Worm (Caenorhabditis elegans): ENCODE measurements around the gene pcs-1.

ce11 chrII:11619171-11619570 lies 41.6 kb upstream of the pcs-1 start:
- no peak for TF ChIP-seq ceh-13 (GFP tag; optimal IDR thresholded peaks at IDR 0.05)
- TF ChIP-seq hmg-4 (GFP tag; optimal IDR thresholded peaks at IDR 0.05), result no peak
- no peak for TF ChIP-seq hnd-1 (tag; optimal IDR thresholded peaks at IDR 0.05)
- no peak for TF ChIP-seq scrt-1 (GFP tag; IDR thresholded peaks at IDR 0.05)
- TF ChIP-seq ama-1 (optimal IDR thresholded peaks at IDR 0.05), result no peak
- no peak for TF ChIP-seq tbx-11 (GFP tag; IDR thresholded peaks at IDR 0.05)
- TF ChIP-seq flt-1 (GFP tag; IDR thresholded peaks at IDR 0.05), result no peak
- TF ChIP-seq sea-1 (GFP tag; conservative IDR thresholded peaks at IDR 0.05), result no peak
- no peak for TF ChIP-seq tra-4 (tag; optimal IDR thresholded peaks at IDR 0.05)
- TF ChIP-seq hmbx-1 (tag; optimal IDR thresholded peaks at IDR 0.05), result no peak
- TF ChIP-seq aly-1 (tag; optimal IDR thresholded peaks at IDR 0.05), result no peak
- TF ChIP-seq F13C5.2 (tag; optimal IDR thresholded peaks at IDR 0.05), result no peak
- TF ChIP-seq ceh-36 (tag; optimal IDR thresholded peaks at IDR 0.05), result no peak
